Worm (Caenorhabditis elegans) whole organism, L3 larva: Measurements from ENCODE around the gene gar-3.

ENCODE experiments used
- nhr-11 ChIP-seq: fragments of 150-350 bp; optimal IDR thresholded peaks from 2 replicates; lab custom pipeline; 2014; ENCODE audit warnings: missing biosample characterization, missing genetic modification characterization
- nhr-237 ChIP-seq: fragments of 150-350 bp; optimal IDR thresholded peaks from 2 replicates; lab custom pipeline; 2014; ENCODE audit warnings: missing biosample characterization, missing genetic modification characterization
- nhr-43 ChIP-seq: sonication (generic microtip); optimal IDR thresholded peaks from 2 replicates; lab custom pipeline; 2016; ENCODE audit warnings: mild to moderate bottlenecking, missing genetic modification characterization, missing compliant biosample characterization; ENCODE audit not compliant: poor library complexity, severe bottlenecking
- nhr-76 ChIP-seq: fragments of 150-350 bp; sonication (generic microtip); optimal IDR thresholded peaks from 5 replicates; lab custom pipeline; 2014; ENCODE audit warnings: missing biosample characterization, missing genetic modification characterization
- nhr-77 ChIP-seq: fragments of 150-350 bp; optimal IDR thresholded peaks from 2 replicates; lab custom pipeline; 2014; ENCODE audit warnings: missing biosample characterization, missing genetic modification characterization
- pha-4 ChIP-seq: fragments of 150-350 bp; optimal IDR thresholded peaks from 2 replicates; lab custom pipeline; 2014; ENCODE audit warnings: missing biosample characterization, missing genetic modification reagents, missing genetic modification characterization
- snpc-4 ChIP-seq: fragments of 150-350 bp; optimal IDR thresholded peaks from 2 replicates; lab custom pipeline; 2014; ENCODE audit warnings: missing biosample characterization, missing genetic modification characterization
- unc-62 ChIP-seq: fragments of 150-350 bp; sonication (generic microtip); optimal IDR thresholded peaks from 4 replicates; lab custom pipeline; 2014; ENCODE audit warnings: missing biosample characterization, missing genetic modification reagents, missing genetic modification characterization

DNA sequence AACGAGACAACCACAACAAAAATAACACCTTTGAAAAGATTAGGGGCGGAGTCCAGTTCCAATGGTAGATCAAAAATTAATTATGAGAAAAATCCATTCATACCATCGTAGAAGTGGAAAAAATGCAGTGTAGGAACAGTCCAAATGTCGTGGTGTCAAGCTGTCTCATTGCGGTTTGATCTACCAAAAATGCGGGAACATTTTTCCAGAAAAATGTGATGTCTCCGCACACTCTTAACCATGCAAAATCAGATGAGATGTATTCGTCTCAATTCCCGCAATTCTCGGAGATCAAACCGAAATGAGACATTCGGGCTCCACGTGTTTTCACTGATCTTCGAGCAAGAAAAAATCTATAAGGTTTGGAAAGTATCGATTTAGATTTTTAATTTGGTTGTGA, 14.6 kb upstream of the gar-3 start:
- TF ChIP-seq nhr-76 (tag; lab: Kevin White, UChicago) (no peak), nhr-237 (tag; lab: Kevin White, UChicago) (no peak), pha-4 (no peak), unc-62 (GFP tag; lab: Kevin White, UChicago) (no peak), nhr-43 (no peak), snpc-4 (tag; lab: Kevin White, UChicago) (no peak), nhr-77 (no peak), nhr-11 (tag; lab: Kevin White, UChicago) (no peak)
